Fruit fly (Drosophila melanogaster) whole organism, embryonic: ENCODE results near the gene CG33483.

Source experiments
- CG11247 ChIP-seq: fragments of 200-800 bp; sonication (Bioruptor generic); IDR thresholded peaks from 2 replicates; pipeline ENCODE4 v1.3.6; 2022; ENCODE audit warnings: missing biosample characterization, missing genetic modification characterization
- CG11560 ChIP-seq: fragments of 200-800 bp; sonication (Bioruptor generic); IDR thresholded peaks from 3 replicates; pipeline ENCODE4 v1.3.6; 2022; ENCODE audit warnings: missing biosample characterization, missing genetic modification characterization
- CG2889 ChIP-seq: fragments of 200-800 bp; sonication (Bioruptor generic); IDR thresholded peaks from 3 replicates; pipeline ENCODE4 v1.3.6; 2022; ENCODE audit warnings: missing biosample characterization, missing genetic modification characterization
- CG6254 ChIP-seq: fragments of 200-800 bp; sonication (Bioruptor generic); optimal IDR thresholded peaks from 3 replicates; lab custom pipeline; 2017; ENCODE audit warnings: mild to moderate bottlenecking, missing biosample characterization, missing genetic modification reagents, missing genetic modification characterization
- CG6683 ChIP-seq: fragments of 200-800 bp; sonication (Bioruptor generic); optimal IDR thresholded peaks from 2 replicates; lab custom pipeline; 2017; ENCODE audit warnings: missing biosample characterization, mild to moderate bottlenecking, missing genetic modification characterization, missing genetic modification reagents
- CG7928 ChIP-seq: fragments of 200-800 bp; sonication (Bioruptor generic); optimal IDR thresholded peaks from 2 replicates; lab custom pipeline; 2017; ENCODE audit warnings: missing biosample characterization, mild to moderate bottlenecking, missing genetic modification characterization
- az2 ChIP-seq: fragments of 200-800 bp; sonication (Bioruptor generic); optimal IDR thresholded peaks from 3 replicates; lab custom pipeline; 2016; ENCODE audit warnings: missing biosample characterization, missing genetic modification characterization
- bowl ChIP-seq: fragments of 200-800 bp; sonication (Bioruptor generic); IDR thresholded peaks from 2 replicates; pipeline ENCODE4 v1.3.6; 2022; ENCODE audit warnings: missing biosample characterization, missing genetic modification characterization
- dati ChIP-seq: fragments of 200-800 bp; sonication (Bioruptor generic); IDR thresholded peaks from 2 replicates; pipeline ENCODE4 v1.3.6; 2022; ENCODE audit warnings: missing biosample characterization, missing genetic modification characterization
- gt ChIP-seq: fragments of 200-800 bp; sonication (Bioruptor generic); IDR thresholded peaks from 2 replicates; pipeline ENCODE4 v1.3.6; 2022; ENCODE audit warnings: missing biosample characterization, missing genetic modification characterization
- sens-2 ChIP-seq: fragments of 200-800 bp; sonication (Bioruptor generic); IDR thresholded peaks from 2 replicates; pipeline ENCODE4 v1.3.6; 2022; ENCODE audit warnings: missing biosample characterization, missing genetic modification characterization

DNA sequence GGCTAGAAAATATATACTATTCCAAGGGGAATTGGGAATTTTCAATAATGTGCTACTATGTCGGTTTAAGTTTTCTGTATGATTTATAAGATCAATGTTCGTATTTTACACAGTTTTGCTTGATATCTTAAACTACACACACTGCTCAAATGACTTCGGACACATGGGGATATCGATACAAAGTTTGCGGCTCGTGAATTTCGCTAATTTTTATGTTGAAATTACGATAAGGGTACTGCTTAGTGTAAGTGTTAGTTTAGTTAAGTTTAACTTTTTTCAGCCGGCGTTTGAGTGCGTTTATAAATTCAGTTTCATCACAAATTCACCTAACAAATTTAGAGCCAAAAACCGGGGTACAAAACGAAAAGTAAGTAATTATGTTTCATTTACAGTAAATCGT is 18.6 kb downstream of the CG33483 start, which contains the start of gene CG15547:
- no peak for TF ChIP-seq CG7928 (GFP tag; lab: Kevin White, UChicago)
- no peak for TF ChIP-seq CG6254 (GFP tag; lab: Kevin White, UChicago)
- no peak for TF ChIP-seq dati (GFP tag; lab: Robert Waterston, UW)
- no peak for TF ChIP-seq bowl (GFP tag; lab: Robert Waterston, UW)
- TF ChIP-seq gt (GFP tag; lab: Robert Waterston, UW), result no peak
- TF ChIP-seq sens-2 (GFP tag; lab: Robert Waterston, UW), result no peak
- no peak for TF ChIP-seq CG6683
- TF ChIP-seq CG11247 (GFP tag; lab: Robert Waterston, UW), result no peak
- TF ChIP-seq az2 (GFP tag; lab: Kevin White, UChicago), result no peak
- TF ChIP-seq CG11560 (tag; lab: Robert Waterston, UW), result no peak
- TF ChIP-seq CG2889 (GFP tag; lab: Robert Waterston, UW), result no peak
